Fruit fly (Drosophila melanogaster) Kc167 (cell line): ENCODE results near the gene lbe.

ENCODE experiments used
- Myc ChIP-seq: fragments of >200 bp; optimal IDR thresholded peaks from 2 replicates; lab custom pipeline; 2017; ENCODE audit warnings: missing external identifiers
- Sin3A ChIP-seq: fragments of >200 bp; optimal IDR thresholded peaks from 2 replicates; lab custom pipeline; 2018; ENCODE audit warnings: missing external identifiers
- h ChIP-seq: fragments of >200 bp; optimal IDR thresholded peaks from 3 replicates; lab custom pipeline; 2018; ENCODE audit warnings: missing external identifiers
- insv ChIP-seq: fragments of >200 bp; optimal IDR thresholded peaks from 3 replicates; lab custom pipeline; 2018; ENCODE audit warnings: missing external identifiers
- psq ChIP-seq: fragments of >200 bp; optimal IDR thresholded peaks from 2 replicates; lab custom pipeline; 2017; ENCODE audit warnings: missing external identifiers
- ttk ChIP-seq: sonication (Bioruptor generic); optimal IDR thresholded peaks from 2 replicates; lab custom pipeline; 2017; ENCODE audit warnings: missing external identifiers

lbe gene

DNA sequence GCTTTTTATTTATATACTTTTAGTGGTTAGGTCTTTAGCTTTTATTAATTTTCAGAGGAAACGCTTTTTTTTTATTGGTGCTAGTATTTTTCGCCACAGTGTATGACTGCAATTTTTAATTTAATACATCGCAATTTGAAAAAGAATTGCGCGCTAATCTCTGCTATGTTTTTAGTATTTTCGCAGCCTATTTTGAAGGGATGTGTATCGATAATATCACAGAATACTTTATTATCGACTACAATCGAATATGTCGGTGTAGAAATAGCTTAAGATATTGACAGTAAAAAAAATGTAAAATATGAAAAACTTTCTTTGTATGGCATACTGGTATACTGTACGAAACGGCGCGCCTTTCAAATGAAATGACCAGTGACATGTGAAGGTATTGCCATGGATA is 39.6 kb downstream of the lbe start:
- no peak for TF ChIP-seq ttk (lab: Kevin White, UChicago)
- no peak for TF ChIP-seq insv (lab: Kevin White, UChicago)
- TF ChIP-seq Sin3A (lab: Kevin White, UChicago) = no peak
- no peak for TF ChIP-seq h (lab: Kevin White, UChicago)
- TF ChIP-seq Myc (lab: Kevin White, UChicago) = no peak

DNA sequence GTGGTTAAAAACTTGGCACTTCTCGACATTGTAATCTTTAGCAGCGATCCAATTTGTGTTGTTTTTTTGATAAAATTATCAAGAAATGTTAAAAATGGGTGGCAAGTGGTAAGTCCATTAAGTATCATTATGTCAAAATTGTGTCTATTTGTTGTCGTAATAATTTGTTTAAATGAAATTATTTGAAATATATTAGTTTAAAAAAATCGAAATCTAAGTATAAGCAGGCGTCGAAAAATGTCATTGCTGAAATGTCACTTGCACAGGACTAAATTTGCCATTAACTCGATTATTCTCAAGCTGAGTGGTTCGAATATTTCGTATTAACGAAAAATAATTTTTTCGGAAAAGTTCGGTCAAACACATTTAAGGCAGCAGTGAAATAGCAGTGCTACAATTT is 42.9 kb downstream of the lbe start, which contains the start of gene CG7907:
Gene CG7907 (plus strand): TSS at position 301 of the 400 bp plus-strand sequence.
- TF ChIP-seq ttk (lab: Kevin White, UChicago) (no peak), psq (lab: Kevin White, UChicago) (no peak), Myc (lab: Kevin White, UChicago) (no peak), Sin3A (lab: Kevin White, UChicago) (no peak), h (lab: Kevin White, UChicago) (no peak), insv (lab: Kevin White, UChicago) (no peak)

DNA sequence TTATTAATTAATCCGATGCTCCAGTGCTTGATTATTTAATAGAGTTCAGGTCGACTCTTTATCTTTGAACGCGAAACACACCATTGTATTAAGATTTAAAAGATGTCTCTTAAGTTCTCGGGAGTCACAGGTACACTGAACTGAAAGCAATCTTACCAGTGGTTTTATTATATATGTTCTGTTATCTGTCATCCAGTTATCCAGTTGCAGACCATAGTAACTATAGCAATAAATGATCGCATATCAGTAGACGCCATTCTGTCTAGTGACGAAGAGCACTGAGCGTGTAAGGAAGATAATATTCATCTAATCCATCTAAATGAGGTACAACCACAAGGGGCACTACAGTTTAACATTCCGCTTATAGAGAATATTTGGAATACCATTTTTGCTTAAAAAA is 46.7 kb downstream of the lbe start, which contains the start of gene Ugt49B2:
Gene Ugt49B2 (minus strand): TSS at position 101 of the 400 bp plus-strand sequence.
- TF ChIP-seq Sin3A (lab: Kevin White, UChicago) (no peak), psq (lab: Kevin White, UChicago) (no peak), h (lab: Kevin White, UChicago) (no peak), ttk (lab: Kevin White, UChicago) (no peak), insv (lab: Kevin White, UChicago) (no peak), Myc (lab: Kevin White, UChicago) (no peak)

DNA sequence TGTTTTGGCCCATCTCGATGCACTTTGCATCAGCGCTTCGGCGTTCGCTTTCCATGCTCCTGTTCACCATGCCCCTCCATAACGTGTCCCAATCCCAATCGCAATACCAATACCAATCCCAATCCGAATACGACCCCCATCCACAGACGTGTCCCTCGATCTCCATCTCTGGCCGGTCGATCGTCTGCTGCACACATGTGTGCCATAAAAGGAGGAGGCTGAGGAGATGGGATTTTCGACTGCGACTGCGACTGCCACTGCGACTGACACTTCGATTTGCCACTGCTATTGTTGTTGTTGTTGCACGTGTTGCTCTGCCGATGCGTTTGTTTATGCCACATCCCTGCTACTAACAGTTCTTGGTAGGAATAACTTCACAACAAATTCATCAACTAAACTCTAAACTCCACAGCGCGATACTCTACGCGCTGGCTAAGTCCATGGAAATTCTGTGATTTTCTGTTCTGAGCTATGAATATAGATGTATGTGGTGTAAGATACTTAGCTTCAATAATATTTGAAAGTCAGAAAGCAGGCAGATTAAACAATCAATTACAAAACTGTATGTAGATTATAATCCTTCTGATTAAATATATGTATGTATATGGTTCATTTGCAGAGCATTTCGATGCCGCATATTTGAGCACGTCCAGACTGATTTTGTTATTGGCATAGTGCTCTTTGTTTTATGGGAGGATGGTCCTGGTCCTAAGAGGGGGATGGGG is 53.2 kb downstream of the lbe start:
- TF ChIP-seq psq (lab: Kevin White, UChicago) (no peak), h (lab: Kevin White, UChicago) (no peak), Myc (lab: Kevin White, UChicago) (no peak), ttk (lab: Kevin White, UChicago) (no peak), Sin3A (lab: Kevin White, UChicago) (no peak), insv (lab: Kevin White, UChicago) (no peak)

DNA sequence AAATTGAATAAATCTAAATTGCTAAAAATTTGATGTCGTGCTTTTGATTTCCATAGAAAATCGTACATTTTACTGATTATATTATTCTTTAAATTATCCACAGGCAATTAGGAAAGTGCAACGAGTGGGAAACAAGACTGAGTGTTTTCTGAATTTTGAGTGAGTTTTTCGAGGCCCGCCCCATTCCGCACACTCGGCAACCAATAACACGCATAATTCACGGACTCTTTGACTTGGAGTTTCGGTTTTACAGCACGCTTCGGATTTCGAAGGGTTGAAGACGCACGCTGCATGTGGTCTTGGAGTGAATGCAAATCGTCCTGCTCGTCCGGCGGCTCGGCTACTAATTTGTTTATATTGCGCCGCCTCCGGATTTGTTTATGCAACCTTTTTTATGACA is 54.1 kb downstream of the lbe start:
- TF ChIP-seq h (lab: Kevin White, UChicago) (no peak), Myc (lab: Kevin White, UChicago) (no peak), psq (lab: Kevin White, UChicago) (no peak), insv (lab: Kevin White, UChicago) (no peak), ttk (lab: Kevin White, UChicago) (no peak), Sin3A (lab: Kevin White, UChicago) (no peak)
